Fruit fly (Drosophila melanogaster) whole organism, embryonic: ENCODE data around the gene Art9.
A peak's percentile ranks its signal among the peaks of the same experiment; 100 is the strongest.

ENCODE experiments used
- B-H2 ChIP-seq: fragments of 200-800 bp; sonication (Bioruptor generic); optimal IDR thresholded peaks from 2 replicates; lab custom pipeline; 2018; ENCODE audit warnings: missing biosample characterization, mild to moderate bottlenecking, missing genetic modification characterization
- CG10366 ChIP-seq: fragments of 200-800 bp; sonication (Bioruptor generic); IDR thresholded peaks from 2 replicates; pipeline ENCODE4 v1.3.6; 2022; ENCODE audit warnings: missing biosample characterization, missing genetic modification characterization
- CG12071 ChIP-seq: fragments of 200-800 bp; sonication (Bioruptor generic); optimal IDR thresholded peaks from 3 replicates; lab custom pipeline; 2018; ENCODE audit warnings: missing biosample characterization, mild to moderate bottlenecking, missing genetic modification characterization
- CG16815 ChIP-seq: fragments of 200-800 bp; sonication (Bioruptor generic); optimal IDR thresholded peaks from 3 replicates; lab custom pipeline; 2017; ENCODE audit warnings: missing biosample characterization, mild to moderate bottlenecking, missing genetic modification characterization
- CG16863 ChIP-seq: fragments of 200-800 bp; sonication (Bioruptor generic); optimal IDR thresholded peaks from 3 replicates; lab custom pipeline; 2016; ENCODE audit warnings: missing biosample characterization, missing genetic modification characterization
- CG17328 ChIP-seq: fragments of 200-800 bp; sonication (Bioruptor generic); IDR thresholded peaks from 2 replicates; pipeline ENCODE4 v1.3.6; 2022; ENCODE audit warnings: missing biosample characterization, missing genetic modification characterization
- CG2199 ChIP-seq: fragments of 200-800 bp; sonication (Bioruptor generic); IDR thresholded peaks from 3 replicates; pipeline ENCODE4 v1.3.6; 2022; ENCODE audit warnings: missing biosample characterization, missing genetic modification characterization
- CG2875 ChIP-seq: fragments of 200-800 bp; sonication (Bioruptor generic); optimal IDR thresholded peaks from 2 replicates; lab custom pipeline; 2017; ENCODE audit warnings: missing biosample characterization, mild to moderate bottlenecking, missing genetic modification characterization, missing genetic modification reagents
- CG31365 ChIP-seq: fragments of 200-800 bp; sonication (Bioruptor generic); optimal IDR thresholded peaks from 2 replicates; lab custom pipeline; 2018; ENCODE audit warnings: missing biosample characterization, mild to moderate bottlenecking, missing genetic modification characterization
- CG31388 ChIP-seq: fragments of 200-800 bp; sonication (Bioruptor generic); optimal IDR thresholded peaks from 2 replicates; lab custom pipeline; 2016; ENCODE audit warnings: missing biosample characterization, missing genetic modification characterization
- CG3163 ChIP-seq: fragments of 200-800 bp; sonication (Bioruptor generic); optimal IDR thresholded peaks from 3 replicates; lab custom pipeline; 2016; ENCODE audit warnings: missing biosample characterization, missing genetic modification characterization
- CG32772 ChIP-seq: fragments of 200-800 bp; sonication (Bioruptor generic); IDR thresholded peaks from 2 replicates; pipeline ENCODE4 v1.3.6; 2022; ENCODE audit warnings: missing biosample characterization, missing genetic modification characterization
- CG34422 ChIP-seq: fragments of 200-800 bp; sonication (Bioruptor generic); IDR thresholded peaks from 3 replicates; pipeline ENCODE4 v1.3.6; 2022; ENCODE audit warnings: missing biosample characterization, missing genetic modification characterization
- CG3726 ChIP-seq: fragments of 200-800 bp; sonication (Bioruptor generic); IDR thresholded peaks from 3 replicates; pipeline ENCODE4, ENCODE4 v1.3.6; 2022; ENCODE audit warnings: missing biosample characterization, missing genetic modification characterization
- CG4617 ChIP-seq: fragments of 200-800 bp; sonication (Bioruptor generic); optimal IDR thresholded peaks from 3 replicates; lab custom pipeline; 2016; ENCODE audit warnings: missing biosample characterization, missing genetic modification characterization, borderline replicate concordance
- CG4820 ChIP-seq: fragments of 200-800 bp; sonication (Bioruptor generic); optimal IDR thresholded peaks from 3 replicates; lab custom pipeline; 2016; ENCODE audit warnings: missing biosample characterization, missing genetic modification characterization
- CG6689 ChIP-seq: fragments of 200-800 bp; sonication (Bioruptor generic); IDR thresholded peaks from 2 replicates; pipeline ENCODE4 v1.3.6; 2022; ENCODE audit warnings: missing biosample characterization, missing genetic modification characterization
- CG8478 ChIP-seq: fragments of >200 bp; optimal IDR thresholded peaks from 2 replicates; lab custom pipeline; 2018
- CG9215 ChIP-seq: fragments of 200-800 bp; sonication (Bioruptor generic); IDR thresholded peaks from 2 replicates; pipeline ENCODE4 v1.3.6; 2022; ENCODE audit warnings: missing biosample characterization, missing genetic modification characterization
- Chrac-16 ChIP-seq: fragments of 200-800 bp; sonication (Bioruptor generic); optimal IDR thresholded peaks from 3 replicates; lab custom pipeline; 2016; ENCODE audit warnings: missing biosample characterization, missing genetic modification characterization
- D ChIP-seq, 2 experiments: fragments of 200-800 bp in 1 of 2; fragments of >200 bp in 1 of 2; sonication (Bioruptor generic) in 1 of 2; optimal IDR thresholded peaks; 2 replicates in 1 of 2; 3 replicates in 1 of 2; lab custom pipeline; 2017; ENCODE audit warnings: mild to moderate bottlenecking in 1 of 2, missing biosample characterization in 1 of 2, missing genetic modification characterization in 1 of 2, missing genetic modification reagents in 1 of 2
- E2f1 ChIP-seq: fragments of 200-800 bp; sonication (Bioruptor generic); IDR thresholded peaks from 2 replicates; pipeline ENCODE4 v1.3.6; 2022; ENCODE audit warnings: missing biosample characterization, missing genetic modification characterization
- Hey ChIP-seq: fragments of 200-800 bp; sonication (Bioruptor generic); optimal IDR thresholded peaks from 3 replicates; lab custom pipeline; 2018; ENCODE audit warnings: missing biosample characterization, mild to moderate bottlenecking, missing genetic modification characterization
- Hsf ChIP-seq: fragments of 200-800 bp; sonication (Bioruptor generic); optimal IDR thresholded peaks from 3 replicates; lab custom pipeline; 2016; ENCODE audit warnings: missing biosample characterization, missing genetic modification characterization
- Mad ChIP-seq: fragments of 200-800 bp; sonication (Bioruptor generic); optimal IDR thresholded peaks from 2 replicates; lab custom pipeline; 2016; ENCODE audit warnings: missing biosample characterization, missing genetic modification characterization
- NK7.1 ChIP-seq: fragments of 200-800 bp; sonication (Bioruptor generic); optimal IDR thresholded peaks from 3 replicates; lab custom pipeline; 2016; ENCODE audit warnings: missing biosample characterization, missing genetic modification characterization
- Optix ChIP-seq: fragments of 200-800 bp; sonication (Bioruptor generic); IDR thresholded peaks from 3 replicates; pipeline ENCODE4 v1.3.6; 2022; ENCODE audit warnings: missing biosample characterization, missing genetic modification characterization
- Trl ChIP-seq, 3 experiments: fragments of >200 bp in 2 of 3; fragments of 200-800 bp in 1 of 3; sonication (Bioruptor generic) in 1 of 3; optimal IDR thresholded peaks; 2 replicates in 1 of 3; 3 replicates in 2 of 3; lab custom pipeline; 2016 to 2017; ENCODE audit warnings: missing biosample characterization in 1 of 3, missing genetic modification characterization in 1 of 3
- ap ChIP-seq: fragments of 200-800 bp; sonication (Bioruptor generic); IDR thresholded peaks from 2 replicates; pipeline ENCODE4 v1.3.6; 2022; ENCODE audit warnings: missing biosample characterization, missing genetic modification characterization
- ato ChIP-seq: fragments of 200-800 bp; sonication (Bioruptor generic); IDR thresholded peaks from 2 replicates; pipeline ENCODE4 v1.3.6; 2022; ENCODE audit warnings: missing biosample characterization, missing genetic modification characterization; ENCODE audit not compliant: partially characterized antibody
- cas ChIP-seq: fragments of 200-800 bp; sonication (Bioruptor generic); IDR thresholded peaks from 2 replicates; pipeline ENCODE4 v1.3.6; 2022; ENCODE audit warnings: missing biosample characterization, missing genetic modification characterization
- chif ChIP-seq, 2 experiments: fragments of 200-800 bp; sonication (Bioruptor generic); optimal IDR thresholded peaks; 3 replicates each; lab custom pipeline; 2016; ENCODE audit warnings: missing biosample characterization in 2 of 2, missing genetic modification characterization in 2 of 2
- chinmo ChIP-seq: fragments of 200-800 bp; sonication (Bioruptor generic); IDR thresholded peaks from 4 replicates; pipeline ENCODE4 v1.3.6; 2022; ENCODE audit warnings: missing biosample characterization, missing genetic modification characterization; ENCODE audit not compliant: partially characterized antibody
- dan ChIP-seq: fragments of 200-800 bp; sonication (Bioruptor generic); IDR thresholded peaks from 2 replicates; pipeline ENCODE4 v1.3.6; 2022; ENCODE audit warnings: missing biosample characterization, missing genetic modification characterization
- grau ChIP-seq: fragments of 200-800 bp; optimal IDR thresholded peaks from 3 replicates; lab custom pipeline; 2019; ENCODE audit warnings: missing biosample characterization, mild to moderate bottlenecking, missing genetic modification characterization, moderate library complexity
- inv ChIP-seq: fragments of 200-800 bp; sonication (Bioruptor generic); IDR thresholded peaks from 2 replicates; pipeline ENCODE4 v1.3.6; 2022; ENCODE audit warnings: missing biosample characterization, missing genetic modification characterization; ENCODE audit not compliant: partially characterized antibody
- jigr1 ChIP-seq: fragments of 200-800 bp; sonication (Bioruptor generic); IDR thresholded peaks from 3 replicates; pipeline ENCODE4 v1.3.6; 2022; ENCODE audit warnings: missing biosample characterization, missing genetic modification characterization
- kay ChIP-seq: fragments of 200-800 bp; sonication (Bioruptor generic); optimal IDR thresholded peaks from 2 replicates; lab custom pipeline; 2016; ENCODE audit warnings: missing biosample characterization, missing genetic modification characterization
- lola ChIP-seq, 3 experiments: fragments of >200 bp in 2 of 3; fragments of 200-800 bp in 1 of 3; sonication (Bioruptor generic) in 1 of 3; optimal IDR thresholded peaks; 2 replicates each; lab custom pipeline; 2017 to 2019; ENCODE audit warnings: missing biosample characterization in 3 of 3, missing genetic modification characterization in 3 of 3, mild to moderate bottlenecking in 1 of 3, moderate library complexity in 1 of 3
- nau ChIP-seq: fragments of 200-800 bp; sonication (Bioruptor generic); optimal IDR thresholded peaks from 3 replicates; lab custom pipeline; 2017; ENCODE audit warnings: missing biosample characterization, mild to moderate bottlenecking, missing genetic modification characterization, missing genetic modification reagents
- nmo ChIP-seq: fragments of 200-800 bp; sonication (Bioruptor generic); optimal IDR thresholded peaks from 2 replicates; lab custom pipeline; 2018; ENCODE audit warnings: missing biosample characterization, mild to moderate bottlenecking, missing genetic modification characterization, moderate library complexity
- nom ChIP-seq: fragments of 200-800 bp; sonication (Bioruptor generic); optimal IDR thresholded peaks from 2 replicates; lab custom pipeline; 2017; ENCODE audit warnings: missing biosample characterization, missing genetic modification characterization, mild to moderate bottlenecking, moderate library complexity, missing genetic modification reagents
- oc ChIP-seq: fragments of 200-800 bp; sonication (Bioruptor generic); optimal IDR thresholded peaks from 2 replicates; lab custom pipeline; 2018; ENCODE audit warnings: missing biosample characterization, mild to moderate bottlenecking, missing genetic modification characterization, moderate library complexity
- peb ChIP-seq: fragments of 200-800 bp; sonication (Bioruptor generic); IDR thresholded peaks from 2 replicates; pipeline ENCODE4 v1.3.6; 2022; ENCODE audit warnings: missing biosample characterization, missing genetic modification characterization
- ro ChIP-seq: fragments of 200-800 bp; sonication (Bioruptor generic); IDR thresholded peaks from 2 replicates; pipeline ENCODE4 v1.3.6; 2022; ENCODE audit warnings: missing biosample characterization, missing genetic modification characterization
- sens ChIP-seq: fragments of 200-800 bp; sonication (Bioruptor generic); peaks from one replicate; lab custom pipeline; 2016; ENCODE audit warnings: missing biosample characterization, missing genetic modification characterization
- sens-2 ChIP-seq: fragments of 200-800 bp; sonication (Bioruptor generic); IDR thresholded peaks from 2 replicates; pipeline ENCODE4 v1.3.6; 2022; ENCODE audit warnings: missing biosample characterization, missing genetic modification characterization
- sisA ChIP-seq: fragments of 200-800 bp; sonication (Bioruptor generic); IDR thresholded peaks from 2 replicates; pipeline ENCODE4 v1.3.6; 2022; ENCODE audit warnings: missing biosample characterization, missing genetic modification characterization
- sob ChIP-seq: fragments of 200-800 bp; sonication (Bioruptor generic); IDR thresholded peaks from 2 replicates; pipeline ENCODE4 v1.3.6; 2022; ENCODE audit warnings: missing biosample characterization, missing genetic modification characterization
- trem ChIP-seq: fragments of 200-800 bp; optimal IDR thresholded peaks from 3 replicates; lab custom pipeline; 2019; ENCODE audit warnings: missing biosample characterization, mild to moderate bottlenecking, missing genetic modification characterization, moderate library complexity
- tup ChIP-seq: fragments of 200-800 bp; sonication (Bioruptor generic); optimal IDR thresholded peaks from 2 replicates; lab custom pipeline; 2016; ENCODE audit warnings: missing biosample characterization, mild to moderate bottlenecking, missing genetic modification characterization, moderate library complexity
- wor ChIP-seq: fragments of 200-800 bp; sonication (Bioruptor generic); IDR thresholded peaks from 2 replicates; pipeline ENCODE4 v1.3.6; 2022; ENCODE audit warnings: missing biosample characterization, missing genetic modification characterization

The Art9 gene

dm6 chr3R:13952303-13952702 lies 9.0 kb upstream of the Art9 start (continued):
- TF ChIP-seq ap (GFP tag; lab: Robert Waterston, UW) (no peak), tup (GFP tag; lab: Kevin White, UChicago) (no peak), CG8478 (lab: Kevin White, UChicago) (no peak), nau (GFP tag; lab: Kevin White, UChicago) (no peak), nmo (peak; percentile 38), CG6689 (GFP tag; lab: Robert Waterston, UW) (peak; percentile 48), nom (GFP tag; lab: Kevin White, UChicago) (no peak), lola (GFP tag; optimal IDR thresholded peaks at IDR 0.05; lab: Kevin White, UChicago) (peak in 1 of 3 experiments; percentile 42), ato (no peak), sisA (GFP tag; lab: Robert Waterston, UW) (0 out of 2 replicates have a peak, but pooled peaks have one; percentile 7), sens (GFP tag; lab: Kevin White, UChicago) (peak; percentile 89), inv (GFP tag; lab: Robert Waterston, UW) (no peak), CG31388 (GFP tag; lab: Kevin White, UChicago) (no peak), E2f1 (GFP tag; lab: Robert Waterston, UW) (no peak), CG9215 (GFP tag; lab: Robert Waterston, UW) (no peak), CG3726 (no peak), D (optimal IDR thresholded peaks at IDR 0.05; lab: Kevin White, UChicago) (no peak), D (GFP tag; optimal IDR thresholded peaks at IDR 0.05; lab: Kevin White, UChicago) (peak; percentile 22), kay (GFP tag; lab: Kevin White, UChicago) (no peak), chif (GFP tag; optimal IDR thresholded peaks at IDR 0.05; lab: Kevin White, UChicago) (peak in 1 of 2 experiments; percentile 26), peb (no peak), CG31365 (tag; lab: Kevin White, UChicago) (no peak), CG2199 (GFP tag; lab: Robert Waterston, UW) (no peak), CG34422 (GFP tag; lab: Robert Waterston, UW) (no peak), sens-2 (no peak), oc (peak; percentile 18), grau (peak; percentile 2), dan (GFP tag; lab: Robert Waterston, UW) (no peak), Trl (optimal IDR thresholded peaks at IDR 0.05; lab: Kevin White, UChicago) (no peak), Trl (GFP tag; optimal IDR thresholded peaks at IDR 0.05; lab: Kevin White, UChicago) (no peak), Optix (GFP tag; lab: Robert Waterston, UW) (no peak), wor (GFP tag; lab: Robert Waterston, UW) (no peak), Mad (no peak), B-H2 (GFP tag; lab: Kevin White, UChicago) (no peak), chinmo (GFP tag; lab: Robert Waterston, UW) (no peak), CG10366 (GFP tag; lab: Robert Waterston, UW) (no peak), ro (GFP tag; lab: Robert Waterston, UW) (no peak), CG12071 (GFP tag; lab: Kevin White, UChicago) (no peak), CG2875 (GFP tag; lab: Kevin White, UChicago) (peak; percentile 22), NK7.1 (no peak), CG4617 (no peak), Chrac-16 (peak; percentile 12), CG4820 (GFP tag; lab: Kevin White, UChicago) (peak; percentile 27), CG16863 (GFP tag; lab: Kevin White, UChicago) (peak; percentile 9), Hsf (no peak), CG16815 (GFP tag; lab: Kevin White, UChicago) (no peak), CG32772 (GFP tag; lab: Robert Waterston, UW) (no peak), jigr1 (GFP tag; lab: Robert Waterston, UW) (no peak), Hey (tag; lab: Kevin White, UChicago) (no peak), CG3163 (GFP tag; lab: Kevin White, UChicago) (no peak), sob (GFP tag; lab: Robert Waterston, UW) (no peak), trem (tag; lab: Kevin White, UChicago) (no peak), CG17328 (GFP tag; lab: Robert Waterston, UW) (no peak), cas (GFP tag; lab: Robert Waterston, UW) (no peak)
